Fruit fly (Drosophila melanogaster) whole organism, embryonic: ENCODE measurements around the gene CG8379.
A peak's percentile ranks its signal among the peaks of the same experiment; 100 is the strongest.

ENCODE experiments used
- C15 ChIP-seq: fragments of 200-800 bp; sonication (Bioruptor generic); IDR thresholded peaks from 3 replicates; pipeline ENCODE4 v1.3.6; 2022; ENCODE audit warnings: missing biosample characterization, missing genetic modification characterization
- CG10267 ChIP-seq: fragments of 200-800 bp; sonication (Bioruptor generic); optimal IDR thresholded peaks from 2 replicates; lab custom pipeline; 2018; ENCODE audit warnings: missing biosample characterization, mild to moderate bottlenecking, missing genetic modification characterization, moderate library complexity
- CG10979 ChIP-seq: fragments of 200-800 bp; sonication (Bioruptor generic); optimal IDR thresholded peaks from 2 replicates; lab custom pipeline; 2018; ENCODE audit warnings: missing biosample characterization, mild to moderate bottlenecking, missing genetic modification characterization, moderate library complexity
- CG11504 ChIP-seq: fragments of 200-800 bp; sonication (Bioruptor generic); optimal IDR thresholded peaks from 3 replicates; lab custom pipeline; 2019; ENCODE audit warnings: missing biosample characterization, mild to moderate bottlenecking, missing genetic modification characterization, moderate library complexity
- CG12744 ChIP-seq: fragments of 200-800 bp; sonication (Bioruptor generic); optimal IDR thresholded peaks from 2 replicates; lab custom pipeline; 2016; ENCODE audit warnings: missing biosample characterization, missing genetic modification characterization
- CG13287 ChIP-seq: fragments of 200-800 bp; sonication (Bioruptor generic); IDR thresholded peaks from 2 replicates; pipeline ENCODE4 v1.3.6; 2022; ENCODE audit warnings: missing biosample characterization, missing genetic modification characterization; ENCODE audit not compliant: partially characterized antibody
- CG2116 ChIP-seq: fragments of 200-800 bp; sonication (Bioruptor generic); optimal IDR thresholded peaks from 3 replicates; lab custom pipeline; 2018; ENCODE audit warnings: missing biosample characterization, mild to moderate bottlenecking, missing genetic modification characterization
- CG32767 ChIP-seq: fragments of 200-800 bp; sonication (Bioruptor generic); IDR thresholded peaks from 2 replicates; pipeline ENCODE4 v1.3.6; 2022; ENCODE audit warnings: missing biosample characterization, missing genetic modification characterization
- CG33557 ChIP-seq: fragments of 200-800 bp; sonication (Bioruptor generic); optimal IDR thresholded peaks from 2 replicates; lab custom pipeline; 2019; ENCODE audit warnings: missing biosample characterization, mild to moderate bottlenecking, missing genetic modification characterization, moderate library complexity
- CG4730 ChIP-seq: fragments of 200-800 bp; sonication (Bioruptor generic); IDR thresholded peaks from 2 replicates; pipeline ENCODE4 v1.3.6; 2022; ENCODE audit warnings: missing biosample characterization, missing genetic modification characterization
- CG6689 ChIP-seq: fragments of 200-800 bp; sonication (Bioruptor generic); IDR thresholded peaks from 2 replicates; pipeline ENCODE4 v1.3.6; 2022; ENCODE audit warnings: missing biosample characterization, missing genetic modification characterization
- CG6765 ChIP-seq: fragments of 200-800 bp; sonication (Bioruptor generic); optimal IDR thresholded peaks from 3 replicates; lab custom pipeline; 2017; ENCODE audit warnings: missing biosample characterization, mild to moderate bottlenecking, missing genetic modification characterization
- CG6791 ChIP-seq: fragments of 200-800 bp; sonication (Bioruptor generic); IDR thresholded peaks from 3 replicates; pipeline ENCODE4 v1.3.6; 2022; ENCODE audit warnings: missing biosample characterization, missing genetic modification characterization; ENCODE audit not compliant: partially characterized antibody
- CG6854 ChIP-seq: fragments of 200-800 bp; sonication (Bioruptor generic); optimal IDR thresholded peaks from 3 replicates; lab custom pipeline; 2017; ENCODE audit warnings: missing biosample characterization, mild to moderate bottlenecking, missing genetic modification characterization
- CG7928 ChIP-seq: fragments of 200-800 bp; sonication (Bioruptor generic); optimal IDR thresholded peaks from 2 replicates; lab custom pipeline; 2017; ENCODE audit warnings: missing biosample characterization, mild to moderate bottlenecking, missing genetic modification characterization
- CG9215 ChIP-seq: fragments of 200-800 bp; sonication (Bioruptor generic); IDR thresholded peaks from 2 replicates; pipeline ENCODE4 v1.3.6; 2022; ENCODE audit warnings: missing biosample characterization, missing genetic modification characterization
- CG9797 ChIP-seq: fragments of 200-800 bp; sonication (Bioruptor generic); optimal IDR thresholded peaks from 3 replicates; lab custom pipeline; 2018; ENCODE audit warnings: missing biosample characterization, mild to moderate bottlenecking, missing genetic modification characterization
- CkIIα-i1 ChIP-seq: fragments of 200-800 bp; sonication (Bioruptor generic); IDR thresholded peaks from 2 replicates; pipeline ENCODE4 v1.3.6; 2022; ENCODE audit warnings: missing biosample characterization, missing genetic modification characterization
- Dbx ChIP-seq: fragments of 200-800 bp; sonication (Bioruptor generic); IDR thresholded peaks from 3 replicates; pipeline ENCODE4 v1.3.6; 2022; ENCODE audit warnings: missing biosample characterization, missing genetic modification characterization
- Dek ChIP-seq: fragments of 200-800 bp; sonication (Bioruptor generic); optimal IDR thresholded peaks from 3 replicates; lab custom pipeline; 2019; ENCODE audit warnings: missing biosample characterization, mild to moderate bottlenecking, missing genetic modification characterization, moderate library complexity
- Dll ChIP-seq: fragments of 200-800 bp; sonication (Bioruptor generic); IDR thresholded peaks from 4 replicates; pipeline ENCODE4 v1.3.6; 2022; ENCODE audit warnings: missing biosample characterization, missing genetic modification characterization; ENCODE audit not compliant: partially characterized antibody
- Doc3 ChIP-seq: fragments of 200-800 bp; sonication (Bioruptor generic); IDR thresholded peaks from 3 replicates; pipeline ENCODE4 v1.3.6; 2022; ENCODE audit warnings: missing biosample characterization, missing genetic modification characterization; ENCODE audit not compliant: partially characterized antibody
- Drgx ChIP-seq: fragments of 200-800 bp; sonication (Bioruptor generic); IDR thresholded peaks from 2 replicates; pipeline ENCODE4 v1.3.6; 2022; ENCODE audit warnings: missing biosample characterization, missing genetic modification characterization
- E2f2 ChIP-seq: fragments of 200-800 bp; sonication (Bioruptor generic); IDR thresholded peaks from 2 replicates; pipeline ENCODE4 v1.3.6; 2022; ENCODE audit warnings: missing biosample characterization, missing genetic modification characterization
- H2.0 ChIP-seq: fragments of 200-800 bp; sonication (Bioruptor generic); IDR thresholded peaks from 2 replicates; pipeline ENCODE4 v1.3.6; 2022; ENCODE audit warnings: missing biosample characterization, missing genetic modification characterization
- Hr39 ChIP-seq: fragments of >200 bp; optimal IDR thresholded peaks from 2 replicates; lab custom pipeline; 2017
- Hsf ChIP-seq: fragments of 200-800 bp; sonication (Bioruptor generic); optimal IDR thresholded peaks from 3 replicates; lab custom pipeline; 2016; ENCODE audit warnings: missing biosample characterization, missing genetic modification characterization
- Sin3A ChIP-seq: fragments of >200 bp; optimal IDR thresholded peaks from 2 replicates; lab custom pipeline; 2018
- Sox102F ChIP-seq: fragments of 200-800 bp; sonication (Bioruptor generic); optimal IDR thresholded peaks from 2 replicates; lab custom pipeline; 2018; ENCODE audit warnings: missing biosample characterization, mild to moderate bottlenecking, missing genetic modification characterization, moderate library complexity
- Usf ChIP-seq: fragments of 200-800 bp; sonication (Bioruptor generic); optimal IDR thresholded peaks from 2 replicates; lab custom pipeline; 2017; ENCODE audit warnings: missing genotype, missing biosample characterization, missing genetic modification characterization
- ftz-f1 ChIP-seq: fragments of 200-800 bp; sonication (Bioruptor generic); optimal IDR thresholded peaks from 2 replicates; lab custom pipeline; 2016; ENCODE audit warnings: missing biosample characterization, missing genetic modification characterization
- hbn ChIP-seq: fragments of 200-800 bp; sonication (Bioruptor generic); IDR thresholded peaks from 2 replicates; pipeline ENCODE4 v1.3.6; 2022; ENCODE audit warnings: missing biosample characterization, missing genetic modification characterization; ENCODE audit not compliant: partially characterized antibody
- jumu ChIP-seq: fragments of 200-800 bp; sonication (Bioruptor generic); optimal IDR thresholded peaks from 3 replicates; lab custom pipeline; 2016; ENCODE audit warnings: missing biosample characterization, missing genetic modification characterization
- lov ChIP-seq, 2 experiments: fragments of 200-800 bp in 1 of 2; fragments of >200 bp in 1 of 2; sonication (Bioruptor generic) in 1 of 2; IDR thresholded peaks in 1 of 2; optimal IDR thresholded peaks in 1 of 2; 2 replicates in 1 of 2; 3 replicates in 1 of 2; pipeline versions ENCODE4 v1.3.6 to Lab custom; 2017 to 2022; ENCODE audit warnings: missing biosample characterization in 1 of 2, missing genetic modification characterization in 1 of 2
- maf-S ChIP-seq: fragments of 200-800 bp; sonication (Bioruptor generic); optimal IDR thresholded peaks from 2 replicates; lab custom pipeline; 2016; ENCODE audit warnings: missing biosample characterization, missing genetic modification characterization
- pan ChIP-seq, 4 experiments: fragments of >200 bp in 3 of 4; fragments of 200-800 bp in 1 of 4; sonication (Bioruptor generic) in 1 of 4; optimal IDR thresholded peaks in 3 of 4; IDR thresholded peaks in 1 of 4; 2 replicates each; pipeline versions ENCODE4 v1.3.6 to Lab custom; 2017 to 2022; ENCODE audit warnings: missing biosample characterization in 2 of 4, missing genetic modification characterization in 2 of 4, mixed read lengths in 1 of 4
- pita ChIP-seq: fragments of 200-800 bp; sonication (Bioruptor generic); optimal IDR thresholded peaks from 2 replicates; lab custom pipeline; 2017; ENCODE audit warnings: missing biosample characterization, mild to moderate bottlenecking, missing genetic modification characterization
- pnt ChIP-seq: fragments of 200-800 bp; sonication (Bioruptor generic); optimal IDR thresholded peaks from 3 replicates; lab custom pipeline; 2016; ENCODE audit warnings: missing biosample characterization, missing genetic modification characterization
- pzg ChIP-seq: fragments of 200-800 bp; sonication (Bioruptor generic); optimal IDR thresholded peaks from 3 replicates; lab custom pipeline; 2018; ENCODE audit warnings: missing biosample characterization, mild to moderate bottlenecking, missing genetic modification characterization, moderate library complexity
- schlank ChIP-seq: fragments of 200-800 bp; sonication (Bioruptor generic); optimal IDR thresholded peaks from 2 replicates; lab custom pipeline; 2018; ENCODE audit warnings: missing biosample characterization, mild to moderate bottlenecking, missing genetic modification characterization
- sd ChIP-seq: fragments of 200-800 bp; sonication (Bioruptor generic); optimal IDR thresholded peaks from 3 replicates; lab custom pipeline; 2018; ENCODE audit warnings: missing biosample characterization, mild to moderate bottlenecking, missing genetic modification characterization, moderate library complexity
- slou ChIP-seq: fragments of 200-800 bp; sonication (Bioruptor generic); optimal IDR thresholded peaks from 3 replicates; lab custom pipeline; 2016; ENCODE audit warnings: missing biosample characterization, missing genetic modification characterization
- tio ChIP-seq: fragments of 200-800 bp; sonication (Bioruptor generic); optimal IDR thresholded peaks from 2 replicates; lab custom pipeline; 2017; ENCODE audit warnings: missing biosample characterization, missing genetic modification characterization, inconsistent platforms
- trem ChIP-seq: fragments of 200-800 bp; optimal IDR thresholded peaks from 3 replicates; lab custom pipeline; 2019; ENCODE audit warnings: missing biosample characterization, mild to moderate bottlenecking, missing genetic modification characterization, moderate library complexity
- vnd ChIP-seq: fragments of 200-800 bp; sonication (Bioruptor generic); IDR thresholded peaks from 3 replicates; pipeline ENCODE4 v1.3.6; 2022; ENCODE audit warnings: missing biosample characterization, missing genetic modification characterization; ENCODE audit not compliant: partially characterized antibody
- vvl ChIP-seq: fragments of 200-800 bp; sonication (Bioruptor generic); IDR thresholded peaks from 2 replicates; pipeline ENCODE4 v1.3.6; 2022; ENCODE audit warnings: missing biosample characterization, missing genetic modification characterization
- z ChIP-seq: fragments of 200-800 bp; sonication (Bioruptor generic); IDR thresholded peaks from 3 replicates; pipeline ENCODE4 v1.3.6; 2022; ENCODE audit warnings: missing biosample characterization, missing genetic modification characterization
- zen2 ChIP-seq: fragments of 200-800 bp; sonication (Bioruptor generic); IDR thresholded peaks from 3 replicates; pipeline ENCODE4 v1.3.6; 2022; ENCODE audit warnings: missing biosample characterization, missing genetic modification characterization; ENCODE audit not compliant: partially characterized antibody
- zfh2 ChIP-seq: fragments of 200-800 bp; sonication (Bioruptor generic); optimal IDR thresholded peaks from 2 replicates; lab custom pipeline; 2016; ENCODE audit warnings: missing biosample characterization, missing genetic modification characterization

CG8379 gene

DNA sequence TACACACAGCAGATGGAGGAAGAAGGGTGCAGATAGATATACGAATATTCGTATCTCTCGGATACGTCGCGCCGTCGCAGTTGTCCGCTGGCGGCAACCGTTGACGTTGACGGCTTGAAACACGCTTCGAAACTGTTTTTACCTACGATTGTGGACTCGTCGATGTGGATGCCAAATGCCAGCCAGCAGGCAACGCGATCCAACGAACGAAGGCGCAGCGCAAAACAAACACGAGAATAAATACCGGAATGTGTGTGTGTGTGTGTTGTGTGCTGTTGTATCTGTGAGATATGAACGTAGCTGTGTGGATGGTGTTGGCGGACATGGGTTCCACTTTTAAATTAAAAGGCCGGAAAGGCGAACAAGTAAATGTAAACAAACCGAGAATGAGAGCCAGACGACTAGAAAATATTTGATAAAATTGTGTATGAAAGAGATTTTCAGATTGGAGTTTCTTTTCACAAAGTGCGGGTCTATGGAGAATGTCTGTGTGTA, 22.0 kb downstream of the CG8379 start (continued):
- TF ChIP-seq CG32767 (peak; percentile 40; the same call in 1 of the 2 replicates), zfh2 (GFP tag; lab: Kevin White, UChicago) (no peak), CG10267 (tag; lab: Kevin White, UChicago) (peak; percentile 23), CG13287 (peak; percentile 56; the same call in 1 of the 2 replicates), CkIIα-i1 (GFP tag; lab: Robert Waterston, UW) (no peak; the same call in 1 of the 2 replicates), Dbx (GFP tag; lab: Robert Waterston, UW) (peak; percentile 79; the same call in 2 of the 3 replicates), CG6791 (peak; percentile 66; the same call in 2 of the 3 replicates), trem (tag; lab: Kevin White, UChicago) (peak; percentile 47), H2.0 (GFP tag; lab: Robert Waterston, UW) (0 out of 2 replicates have a peak, but pooled peaks have one; percentile 13), Dll (GFP tag; lab: Robert Waterston, UW) (0 out of 4 replicates have a peak, but pooled peaks have one; percentile 26), Dek (peak; percentile 19), Hr39 (lab: Kevin White, UChicago) (no peak), Sox102F (GFP tag; lab: Kevin White, UChicago) (peak; percentile 0), pita (GFP tag; lab: Kevin White, UChicago) (no peak), z (GFP tag; lab: Robert Waterston, UW) (peak; percentile 75; the same call in 2 of the 3 replicates), CG2116 (GFP tag; lab: Kevin White, UChicago) (peak; percentile 43), lov (optimal IDR thresholded peaks at IDR 0.05; lab: Kevin White, UChicago) (no peak), lov (GFP tag; IDR thresholded peaks at IDR 0.05; lab: Robert Waterston, UW) (peak; percentile 80; the same call in 2 of the 3 replicates), vvl (GFP tag; lab: Robert Waterston, UW) (peak; percentile 85), CG10979 (peak; percentile 36), pzg (peak; percentile 13), pnt (peak; percentile 26), CG6689 (no peak), maf-S (GFP tag; lab: Kevin White, UChicago) (peak; percentile 59), Doc3 (GFP tag; lab: Robert Waterston, UW) (no peak), CG11504 (peak; percentile 73), zen2 (no peak), CG9215 (GFP tag; lab: Robert Waterston, UW) (no peak), tio (GFP tag; lab: Kevin White, UChicago) (no peak), CG12744 (GFP tag; lab: Kevin White, UChicago) (peak; percentile 17), Sin3A (lab: Kevin White, UChicago) (no peak), CG6854 (GFP tag; lab: Kevin White, UChicago) (peak; percentile 54), CG6765 (peak; percentile 69), CG7928 (GFP tag; lab: Kevin White, UChicago) (no peak), hbn (GFP tag; lab: Robert Waterston, UW) (no peak), jumu (GFP tag; lab: Kevin White, UChicago) (peak; percentile 32), E2f2 (GFP tag; lab: Robert Waterston, UW) (no peak; the same call in 1 of the 2 replicates), Usf (GFP tag; lab: Kevin White, UChicago) (no peak), sd (peak; percentile 96), C15 (GFP tag; lab: Robert Waterston, UW) (no peak), CG33557 (peak; percentile 50), pan (optimal IDR thresholded peaks at IDR 0.05; lab: Kevin White, UChicago) (no peak), pan (GFP tag; optimal IDR thresholded peaks at IDR 0.05 in 1 of 2, IDR thresholded peaks at IDR 0.05 in 1 of 2) (peak in 1 of 2 experiments; percentile 48), slou (GFP tag; lab: Kevin White, UChicago) (no peak), CG9797 (peak; percentile 16), Drgx (GFP tag; lab: Robert Waterston, UW) (0 out of 2 replicates have a peak, but pooled peaks have one; percentile 39), vnd (GFP tag; lab: Robert Waterston, UW) (no peak), ftz-f1 (GFP tag; lab: Kevin White, UChicago) (peak; percentile 35), CG4730 (GFP tag; lab: Robert Waterston, UW) (no peak), schlank (tag; lab: Kevin White, UChicago) (peak; percentile 76), Hsf (GFP tag; lab: Kevin White, UChicago) (peak; percentile 28)
